Fruit fly (Drosophila melanogaster): Measurements from ENCODE around the gene CG1578.

CG1578 gene

dm6 chrX:11848507-11849264 is 32.3 kb upstream of the CG1578 start (continued):
- peak in 1 of 2 experiments; percentile 32 for TF ChIP-seq Eip74EF (GFP tag; optimal IDR thresholded peaks at IDR 0.05)
- no peak for TF ChIP-seq zfh1 (GFP tag; IDR thresholded peaks at IDR 0.05)
- TF ChIP-seq ham (GFP tag; IDR thresholded peaks at IDR 0.05) = no peak
- no peak for TF ChIP-seq CG5953 (GFP tag; IDR thresholded peaks at IDR 0.05)
- peak; percentile 58 for TF ChIP-seq phol (tag; optimal IDR thresholded peaks at IDR 0.05)
- TF ChIP-seq Nf-YB (GFP tag; optimal IDR thresholded peaks at IDR 0.05) = peak; percentile 15
- TF ChIP-seq Ada2b (GFP tag; IDR thresholded peaks at IDR 0.05) = peak; percentile 44; the same call in 1 of the 2 replicates
- no peak for TF ChIP-seq ems (GFP tag; optimal IDR thresholded peaks at IDR 0.05)
- TF ChIP-seq fd96Cb (tag; optimal IDR thresholded peaks at IDR 0.05) = peak; percentile 52
- 0 out of 3 replicates have a peak, but pooled peaks have one; percentile 28 for TF ChIP-seq Aef1 (GFP tag; IDR thresholded peaks at IDR 0.05)
- no peak for TF ChIP-seq tna (GFP tag; IDR thresholded peaks at IDR 0.05; ENCODE audit: partially characterized antibody)
- TF ChIP-seq C15 (GFP tag; IDR thresholded peaks at IDR 0.05) = no peak
- TF ChIP-seq sim (GFP tag; IDR thresholded peaks at IDR 0.05) = no peak
- peak; percentile 5 for TF ChIP-seq gsb-n (tag; optimal IDR thresholded peaks at IDR 0.05)
- peak; percentile 45 for TF ChIP-seq Hmr (GFP tag; optimal IDR thresholded peaks at IDR 0.05)
- no peak for TF ChIP-seq Spps (tag; optimal IDR thresholded peaks at IDR 0.05)
- TF ChIP-seq zf30C (GFP tag; optimal IDR thresholded peaks at IDR 0.05) = no peak
- TF ChIP-seq zfh2 (GFP tag; optimal IDR thresholded peaks at IDR 0.05) = no peak
- TF ChIP-seq CG17361 (GFP tag; IDR thresholded peaks at IDR 0.05) = peak; percentile 54; the same call in 2 of the 3 replicates
- TF ChIP-seq CG16779 (GFP tag; IDR thresholded peaks at IDR 0.05) = no peak
- peak; percentile 35 for TF ChIP-seq CG32772 (GFP tag; IDR thresholded peaks at IDR 0.05)
- no peak for TF ChIP-seq CG34376 (GFP tag; optimal IDR thresholded peaks at IDR 0.05)
- TF ChIP-seq Tbp (GFP tag; optimal IDR thresholded peaks at IDR 0.05) = no peak
- TF ChIP-seq CG6854 (GFP tag; optimal IDR thresholded peaks at IDR 0.05) = no peak
- peak; percentile 85 for TF ChIP-seq vvl (GFP tag; IDR thresholded peaks at IDR 0.05)
- TF ChIP-seq tin (GFP tag; optimal IDR thresholded peaks at IDR 0.05) = peak; percentile 4
- peak; percentile 69 for TF ChIP-seq CG2678 (tag; optimal IDR thresholded peaks at IDR 0.05)
- TF ChIP-seq mirr (GFP tag; optimal IDR thresholded peaks at IDR 0.05) = peak; percentile 59
- TF ChIP-seq CG18476 (GFP tag; optimal IDR thresholded peaks at IDR 0.05) = peak; percentile 15
- TF ChIP-seq Usf (GFP tag; optimal IDR thresholded peaks at IDR 0.05) = no peak
- no peak for TF ChIP-seq Atf-2 (GFP tag; optimal IDR thresholded peaks at IDR 0.05)
- no peak for TF ChIP-seq Adf1 (GFP tag; IDR thresholded peaks at IDR 0.05)
- peak; percentile 0 for TF ChIP-seq CG1529 (GFP tag; optimal IDR thresholded peaks at IDR 0.05)
- TF ChIP-seq NC2α (GFP tag; optimal IDR thresholded peaks at IDR 0.05) = no peak
- no peak for TF ChIP-seq CG13123 (GFP tag; optimal IDR thresholded peaks at IDR 0.05)
- peak; percentile 62 for TF ChIP-seq unpg (GFP tag; optimal IDR thresholded peaks at IDR 0.05)
- TF ChIP-seq wor (GFP tag; IDR thresholded peaks at IDR 0.05) = no peak
- TF ChIP-seq NfI (GFP tag; optimal IDR thresholded peaks at IDR 0.05) = no peak
- no peak for TF ChIP-seq Lim3 (GFP tag; IDR thresholded peaks at IDR 0.05)
- TF ChIP-seq CG6254 (GFP tag; optimal IDR thresholded peaks at IDR 0.05) = no peak
- TF ChIP-seq TFAM (GFP tag; optimal IDR thresholded peaks at IDR 0.05) = no peak
- peak; percentile 16 for TF ChIP-seq CG9727 (GFP tag; optimal IDR thresholded peaks at IDR 0.05)
- TF ChIP-seq CG6272 (GFP tag; IDR thresholded peaks at IDR 0.05) = no peak

Measured in whole organism, embryonic.